Worm (Caenorhabditis elegans): Measurements from ENCODE around the gene C10B5.3.
"Not testable (repeated sequence)": the region's sequence is repeated elsewhere in the genome, so short reads cannot be mapped to it uniquely, and the experiment has no call there.

Gene C10B5.3

ce11 chrV:8599957-8600356 is 12.0 kb upstream of the C10B5.3 start:
- no peak for TF ChIP-seq ceh-13 (GFP tag; optimal IDR thresholded peaks at IDR 0.05)
- no peak for TF ChIP-seq hnd-1 (tag; optimal IDR thresholded peaks at IDR 0.05)
- no peak for TF ChIP-seq flt-1 (GFP tag; IDR thresholded peaks at IDR 0.05)
- no peak for TF ChIP-seq hmg-4 (GFP tag; optimal IDR thresholded peaks at IDR 0.05)
- TF ChIP-seq ets-7 (tag; optimal IDR thresholded peaks at IDR 0.05): no peak
- no peak for TF ChIP-seq F13C5.2 (tag; optimal IDR thresholded peaks at IDR 0.05)

DNA sequence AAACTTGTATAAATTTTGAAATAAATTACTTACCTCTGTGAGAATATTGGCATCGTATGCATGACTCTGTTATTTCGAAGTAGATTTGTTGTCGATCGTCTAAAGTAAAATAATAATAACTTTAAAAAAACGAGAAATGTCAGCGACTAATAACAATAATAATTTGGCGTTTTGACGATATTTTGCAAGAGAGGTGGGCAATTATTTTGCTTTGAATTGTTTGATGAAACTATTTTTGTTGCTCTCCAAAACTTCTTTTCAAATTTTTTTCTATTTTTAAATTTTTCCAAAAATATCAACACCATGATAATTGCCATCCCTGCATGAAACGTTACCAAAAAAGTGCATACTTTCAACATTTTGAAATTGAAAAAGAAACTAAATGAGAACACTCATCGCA is 11.2 kb upstream of the C10B5.3 start, which contains the start of gene F41E6.7:
Gene F41E6.7 (minus strand): TSS at position 101 of the 400 bp plus-strand sequence.
- TF ChIP-seq tbx-37 (GFP tag; conservative IDR thresholded peaks at IDR 0.05) (no peak), hmg-4 (GFP tag; optimal IDR thresholded peaks at IDR 0.05) (no peak), hnd-1 (tag; optimal IDR thresholded peaks at IDR 0.05) (no peak), ets-7 (tag; optimal IDR thresholded peaks at IDR 0.05) (no peak)

DNA sequence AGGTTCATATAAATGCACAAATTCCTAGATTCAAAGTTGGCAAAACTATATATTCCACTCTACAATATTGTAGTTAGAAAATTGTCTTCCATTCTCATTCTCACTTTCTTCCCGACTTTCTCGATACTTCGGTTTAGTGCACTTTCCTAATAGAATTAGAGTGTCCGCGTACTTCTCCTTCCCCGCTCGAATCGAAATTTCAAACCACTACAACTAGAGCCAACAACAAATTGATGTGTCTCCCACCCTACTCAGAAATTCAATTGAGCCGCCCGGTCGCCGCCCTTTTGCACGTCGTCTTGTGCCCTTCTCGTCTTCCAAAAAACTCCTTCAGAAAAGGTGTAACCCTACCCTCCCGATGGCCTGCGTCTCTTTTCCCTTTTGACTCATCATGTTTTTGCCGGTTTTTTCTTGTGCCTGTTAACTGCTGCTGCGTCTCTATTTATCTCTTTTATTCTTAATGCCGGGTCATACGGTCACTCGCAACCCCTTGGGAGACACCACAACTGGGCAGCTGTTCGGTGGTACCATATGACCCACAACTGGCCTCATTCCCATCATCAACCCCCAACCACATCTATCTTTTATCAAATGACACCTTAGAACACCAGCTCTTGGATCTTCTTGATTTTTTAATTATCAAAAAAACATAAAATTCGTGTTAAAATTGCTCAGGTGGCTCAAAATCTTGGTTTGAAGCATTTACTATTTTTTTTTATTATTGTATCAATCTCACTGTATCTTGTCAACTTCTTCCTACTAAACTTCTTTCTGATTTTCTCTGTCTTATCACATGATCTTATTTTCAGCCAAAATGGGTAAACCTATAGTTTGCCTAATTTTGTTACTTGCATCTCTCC is 6.4 kb upstream of the C10B5.3 start, which contains the start of gene tag-196:
Gene tag-196 (plus strand): TSS at position 810 of the 860 bp plus-strand sequence.
- TF ChIP-seq scrt-1 (GFP tag; IDR thresholded peaks at IDR 0.05): no peak
- no peak for TF ChIP-seq B0310.2 (tag; optimal IDR thresholded peaks at IDR 0.05)
- no peak for TF ChIP-seq tbx-37 (GFP tag; conservative IDR thresholded peaks at IDR 0.05)
- TF ChIP-seq ceh-36 (tag; optimal IDR thresholded peaks at IDR 0.05): no peak

ce11 chrV:8592691-8593307 is 4.8 kb upstream of the C10B5.3 start:
- TF ChIP-seq tra-4 (tag; optimal IDR thresholded peaks at IDR 0.05) (no peak), ama-1 (optimal IDR thresholded peaks at IDR 0.05) (no peak), pes-1 (GFP tag; IDR thresholded peaks at IDR 0.05) (no peak), aly-1 (tag; optimal IDR thresholded peaks at IDR 0.05) (no peak), hnd-1 (tag; optimal IDR thresholded peaks at IDR 0.05) (no peak), ceh-36 (tag; optimal IDR thresholded peaks at IDR 0.05) (no peak), F13C5.2 (tag; optimal IDR thresholded peaks at IDR 0.05) (no peak), hmbx-1 (tag; optimal IDR thresholded peaks at IDR 0.05) (no peak), sea-1 (GFP tag; conservative IDR thresholded peaks at IDR 0.05) (no peak)

ce11 chrV:8586920-8587319 is 1.1 kb downstream of the C10B5.3 start:
- TF ChIP-seq scrt-1 (GFP tag; IDR thresholded peaks at IDR 0.05) (no peak), tbx-37 (GFP tag; conservative IDR thresholded peaks at IDR 0.05) (no peak)

ce11 chrV:8586472-8586871 is 1.5 kb downstream of the C10B5.3 start:
- TF ChIP-seq pes-1 (GFP tag; IDR thresholded peaks at IDR 0.05) (no peak), hmbx-1 (tag; optimal IDR thresholded peaks at IDR 0.05) (no peak), hmg-4 (GFP tag; optimal IDR thresholded peaks at IDR 0.05) (no peak), B0310.2 (tag; optimal IDR thresholded peaks at IDR 0.05) (no peak), flt-1 (GFP tag; IDR thresholded peaks at IDR 0.05) (no peak), aly-1 (tag; optimal IDR thresholded peaks at IDR 0.05) (no peak), F13C5.2 (tag; optimal IDR thresholded peaks at IDR 0.05) (no peak), tbx-11 (GFP tag; IDR thresholded peaks at IDR 0.05) (no peak), ets-7 (tag; optimal IDR thresholded peaks at IDR 0.05) (no peak), scrt-1 (GFP tag; IDR thresholded peaks at IDR 0.05) (no peak), ama-1 (optimal IDR thresholded peaks at IDR 0.05) (no peak), ceh-36 (tag; optimal IDR thresholded peaks at IDR 0.05) (no peak)

ce11 chrV:8580961-8581360 is 7.0 kb downstream of the C10B5.3 start, which contains the start of gene C10B5.1:
Gene C10B5.1 (plus strand): TSS chrV:8581261.
- TF ChIP-seq ceh-13 (GFP tag; optimal IDR thresholded peaks at IDR 0.05): no peak

- not testable (repeated sequence) for TF ChIP-seq ceh-13 (GFP tag; optimal IDR thresholded peaks at IDR 0.05); pes-1 (GFP tag; IDR thresholded peaks at IDR 0.05); aly-1 (tag; optimal IDR thresholded peaks at IDR 0.05)
These were observed 13.2 kb downstream of the C10B5.3 start, which contains the start of gene F25G6.1 for ce11 chrV:8574762-8575161. Gene F25G6.1 (plus strand): TSS chrV:8575062.

- TF ChIP-seq F13C5.2 (tag; optimal IDR thresholded peaks at IDR 0.05): no peak
- no peak for TF ChIP-seq tbx-37 (GFP tag; conservative IDR thresholded peaks at IDR 0.05)
- TF ChIP-seq tbx-11 (GFP tag; IDR thresholded peaks at IDR 0.05): no peak
- TF ChIP-seq flt-1 (GFP tag; IDR thresholded peaks at IDR 0.05): no peak
These were observed 18.1 kb downstream of the C10B5.3 start, which contains the start of the genes F25G6.9 and symk-1 for ce11 chrV:8569841-8570361. Gene F25G6.9 (minus strand): TSS chrV:8570000. Gene symk-1 (plus strand): TSS chrV:8570311.

Data from whole organism, early embryonic.